Worm (Caenorhabditis elegans): ENCODE results near the gene F53H8.3.

The F53H8.3 gene

ce11 chrX:945669-946068 is 7.3 kb downstream of the F53H8.3 start (continued):
- no peak for TF ChIP-seq T20F7.1 (GFP tag; optimal IDR thresholded peaks at IDR 0.05)
- TF ChIP-seq zfp-3 (GFP tag; conservative IDR thresholded peaks at IDR 0.05), result no peak
- no peak for TF ChIP-seq nhr-11 (tag; optimal IDR thresholded peaks at IDR 0.05)
- TF ChIP-seq lir-3 (tag; optimal IDR thresholded peaks at IDR 0.05), result no peak
- no peak for TF ChIP-seq ztf-7 (tag; optimal IDR thresholded peaks at IDR 0.05)
- TF ChIP-seq Y105C5A.15 (GFP tag; IDR thresholded peaks at IDR 0.05), result no peak
- TF ChIP-seq pha-4 (GFP tag; IDR thresholded peaks at IDR 0.05), result no peak
- TF ChIP-seq pha-4 (tag; optimal IDR thresholded peaks at IDR 0.05), result no peak
- TF ChIP-seq madf-5 (GFP tag; IDR thresholded peaks at IDR 0.05), result no peak
- no peak for TF ChIP-seq mxl-2 (GFP tag; conservative IDR thresholded peaks at IDR 0.05)
- TF ChIP-seq ZK337.2 (GFP tag; IDR thresholded peaks at IDR 0.05), result no peak
- TF ChIP-seq ceh-62 (tag; optimal IDR thresholded peaks at IDR 0.05), result no peak
- no peak for TF ChIP-seq nhr-48 (tag; optimal IDR thresholded peaks at IDR 0.05)
- peak; percentile 77 for TF ChIP-seq dve-1 (tag; optimal IDR thresholded peaks at IDR 0.05; ENCODE audit: insufficient read depth)
- no peak for TF ChIP-seq skn-1 (tag; optimal IDR thresholded peaks at IDR 0.05)
- TF ChIP-seq lin-15B (tag; optimal IDR thresholded peaks at IDR 0.05), result no peak
- no peak for TF ChIP-seq lsy-2 (tag; optimal IDR thresholded peaks at IDR 0.05)
- no peak for TF ChIP-seq lin-13 (GFP tag; optimal IDR thresholded peaks at IDR 0.05)
- 0 out of 2 replicates have a peak, but pooled peaks have one; percentile 29 for TF ChIP-seq nhr-42 (GFP tag; IDR thresholded peaks at IDR 0.05)
- TF ChIP-seq ceh-28 (tag; optimal IDR thresholded peaks at IDR 0.05), result no peak
- no peak for TF ChIP-seq lim-7 (GFP tag; IDR thresholded peaks at IDR 0.05)
- no peak for TF ChIP-seq daf-16 (GFP tag; optimal IDR thresholded peaks at IDR 0.05)
- TF ChIP-seq daf-16 (tag; optimal IDR thresholded peaks at IDR 0.05), result peak; percentile 75
- no peak for TF ChIP-seq gei-8 (GFP tag; optimal IDR thresholded peaks at IDR 0.05)
- 0 out of 2 replicates have a peak, but pooled peaks have one; percentile 32 for TF ChIP-seq ceh-20 (GFP tag; IDR thresholded peaks at IDR 0.05)
- TF ChIP-seq rbr-2 (tag; optimal IDR thresholded peaks at IDR 0.05), result no peak
- TF ChIP-seq mdl-1 (tag; optimal IDR thresholded peaks at IDR 0.05), result no peak
- no peak for TF ChIP-seq mdt-29 (GFP tag; IDR thresholded peaks at IDR 0.05)
- TF ChIP-seq F10B5.3 (tag; optimal IDR thresholded peaks at IDR 0.05), result no peak
- TF ChIP-seq mep-1 (tag; optimal IDR thresholded peaks at IDR 0.05), result peak; percentile 22
- TF ChIP-seq tra-1 (GFP tag; IDR thresholded peaks at IDR 0.05), result peak; percentile 61
- TF ChIP-seq saeg-2 (GFP tag; IDR thresholded peaks at IDR 0.05), result no peak
- no peak for TF ChIP-seq lin-38 (GFP tag; IDR thresholded peaks at IDR 0.05)
- peak; percentile 76 for TF ChIP-seq dmd-6 (GFP tag; IDR thresholded peaks at IDR 0.05)
- TF ChIP-seq php-3 (GFP tag; IDR thresholded peaks at IDR 0.05), result peak; percentile 49; the same call in 1 of the 2 replicates
- TF ChIP-seq Y48G9A.11 (GFP tag; IDR thresholded peaks at IDR 0.05), result no peak
- TF ChIP-seq zip-2 (tag; optimal IDR thresholded peaks at IDR 0.05), result no peak
- no peak for TF ChIP-seq zip-11 (GFP tag; IDR thresholded peaks at IDR 0.05)
- TF ChIP-seq lin-1 (GFP tag; IDR thresholded peaks at IDR 0.05), result no peak

- no peak for TF ChIP-seq lin-38 (GFP tag; IDR thresholded peaks at IDR 0.05)
- TF ChIP-seq aha-1 (tag), result peak; percentile 3
- peak in 1 of 2 experiments; percentile 62 for TF ChIP-seq unc-62 (GFP tag; optimal IDR thresholded peaks at IDR 0.05 in 1 of 2)
- TF ChIP-seq unc-62 (tag; optimal IDR thresholded peaks at IDR 0.05), result no peak
Measured at ce11 chrX:947885-948284, 9.5 kb downstream of the F53H8.3 start.

- TF ChIP-seq madf-9 (GFP tag; conservative IDR thresholded peaks at IDR 0.05) (no peak), lim-7 (GFP tag; IDR thresholded peaks at IDR 0.05) (no peak)
Measured at ce11 chrX:948783-949182, 10.4 kb downstream of the F53H8.3 start, which contains the start of gene sms-2. sms-2 (minus strand) TSS chrX:948883.

Measured in whole organism, L4 larva.